Fruit fly (Drosophila melanogaster) whole organism: Measurements from ENCODE around the gene CG33282.

Experiments
- CG8478 ChIP-seq: fragments of >200 bp; optimal IDR thresholded peaks from 2 replicates; lab custom pipeline; 2018; ENCODE audit warnings: inconsistent platforms
- Dll ChIP-seq: fragments of >200 bp; optimal IDR thresholded peaks from 2 replicates; lab custom pipeline; 2017
- EcR ChIP-seq, 2 experiments: fragments of >200 bp; optimal IDR thresholded peaks; 2 replicates each; lab custom pipeline; 2017; ENCODE audit warnings: missing biosample characterization in 2 of 2, missing genetic modification characterization in 2 of 2, missing genetic modification reagents in 2 of 2
- pan ChIP-seq: fragments of >200 bp; optimal IDR thresholded peaks from 2 replicates; lab custom pipeline; 2017
- psq ChIP-seq: fragments of >200 bp; optimal IDR thresholded peaks from 2 replicates; lab custom pipeline; 2017
- usp ChIP-seq: fragments of >200 bp; optimal IDR thresholded peaks from 2 replicates; lab custom pipeline; 2017; ENCODE audit warnings: missing biosample characterization, missing genetic modification characterization, mixed read lengths

The CG33282 gene

dm6 chr2L:3304831-3305828, 22.6 kb upstream of the CG33282 start:
- TF ChIP-seq usp (GFP tag; lab: Kevin White, UChicago) (no peak), pan (lab: Kevin White, UChicago) (no peak), Dll (no peak), CG8478 (no peak), psq (lab: Kevin White, UChicago) (no peak), EcR (GFP tag; optimal IDR thresholded peaks at IDR 0.05; lab: Kevin White, UChicago) (no peak)

dm6 chr2L:3307189-3307588, 20.5 kb upstream of the CG33282 start:
- TF ChIP-seq EcR (GFP tag; optimal IDR thresholded peaks at IDR 0.05; lab: Kevin White, UChicago) (no peak), Dll (no peak), CG8478 (no peak), pan (lab: Kevin White, UChicago) (no peak), psq (lab: Kevin White, UChicago) (no peak), usp (GFP tag; lab: Kevin White, UChicago) (no peak)

- TF ChIP-seq pan (lab: Kevin White, UChicago) (no peak), CG8478 (no peak), EcR (GFP tag; optimal IDR thresholded peaks at IDR 0.05; lab: Kevin White, UChicago) (no peak)
Measured at dm6 chr2L:3308529-3309272, 19.0 kb upstream of the CG33282 start, which contains the start of gene CG15406. Gene CG15406 (plus strand): TSS chr2L:3309222.

dm6 chr2L:3319731-3320295, 7.9 kb upstream of the CG33282 start, which contains the start of the genes Fign and CG8837:
Gene Fign (minus strand): TSS chr2L:3319872.
Gene CG8837 (plus strand): TSS chr2L:3320245.
- no peak for TF ChIP-seq pan (lab: Kevin White, UChicago)
- TF ChIP-seq usp (GFP tag; lab: Kevin White, UChicago): no peak
- TF ChIP-seq Dll: no peak
- TF ChIP-seq psq (lab: Kevin White, UChicago): no peak
- no peak for TF ChIP-seq CG8478
- no peak for TF ChIP-seq EcR (GFP tag; optimal IDR thresholded peaks at IDR 0.05; lab: Kevin White, UChicago)

dm6 chr2L:3323319-3324287, 4.1 kb upstream of the CG33282 start, which contains the start of gene CG33281:
Gene CG33281 (plus strand): TSS chr2L:3324237.
- TF ChIP-seq EcR (GFP tag; optimal IDR thresholded peaks at IDR 0.05; lab: Kevin White, UChicago) (no peak), Dll (no peak), pan (lab: Kevin White, UChicago) (no peak), CG8478 (no peak), usp (GFP tag; lab: Kevin White, UChicago) (no peak), psq (lab: Kevin White, UChicago) (no peak)

dm6 chr2L:3330628-3331027, 2.9 kb downstream of the CG33282 start, which contains the start of gene CG3285:
Gene CG3285 (plus strand): TSS chr2L:3330928.
- TF ChIP-seq Dll (no peak), EcR (GFP tag; optimal IDR thresholded peaks at IDR 0.05; lab: Kevin White, UChicago) (no peak), usp (GFP tag; lab: Kevin White, UChicago) (no peak), CG8478 (no peak), psq (lab: Kevin White, UChicago) (no peak), pan (lab: Kevin White, UChicago) (no peak)

- TF ChIP-seq pan (lab: Kevin White, UChicago): no peak
- TF ChIP-seq EcR (GFP tag; optimal IDR thresholded peaks at IDR 0.05; lab: Kevin White, UChicago): no peak
- no peak for TF ChIP-seq CG8478
- TF ChIP-seq usp (GFP tag; lab: Kevin White, UChicago): no peak
- no peak for TF ChIP-seq Dll
- TF ChIP-seq psq (lab: Kevin White, UChicago): no peak
Measured at dm6 chr2L:3332514-3332913, 4.8 kb downstream of the CG33282 start, which contains the start of gene CG15408. Gene CG15408 (plus strand): TSS chr2L:3332814.

dm6 chr2L:3338566-3339215, 11.0 kb downstream of the CG33282 start:
- TF ChIP-seq pan (lab: Kevin White, UChicago): peak; percentile 57
- no peak for TF ChIP-seq Dll

- TF ChIP-seq pan (lab: Kevin White, UChicago) (no peak), EcR (GFP tag; optimal IDR thresholded peaks at IDR 0.05; lab: Kevin White, UChicago) (peak; percentile 96 to 97)
Measured at dm6 chr2L:3339420-3339819, 11.7 kb downstream of the CG33282 start.

dm6 chr2L:3341231-3341935, 13.7 kb downstream of the CG33282 start:
- TF ChIP-seq pan (lab: Kevin White, UChicago): no peak
- peak; percentile 10 to 68 for TF ChIP-seq EcR (GFP tag; optimal IDR thresholded peaks at IDR 0.05; lab: Kevin White, UChicago)
